Fruit fly (Drosophila melanogaster): ENCODE measurements around the gene Pdss2.

The Pdss2 gene

DNA sequence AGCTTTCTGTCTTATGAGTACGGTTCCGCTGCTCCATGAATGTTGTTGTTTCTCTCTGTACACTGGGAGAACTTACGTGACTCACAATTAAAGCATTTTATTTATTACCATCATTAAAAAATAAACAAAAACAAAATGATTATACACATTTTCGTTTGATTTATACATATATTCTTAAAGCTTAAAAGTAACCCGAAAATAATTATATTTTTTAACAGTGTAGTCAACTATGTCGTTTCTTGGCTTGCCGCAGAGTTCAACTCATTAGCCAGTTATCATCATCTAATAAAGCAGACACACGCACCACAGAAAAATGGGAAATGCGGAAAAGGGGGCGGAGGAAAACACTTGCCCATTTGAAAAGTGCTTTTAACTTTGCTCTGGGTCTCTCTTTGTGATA is 9.7 kb downstream of the Pdss2 start (continued):
- peak; percentile 77 for TF ChIP-seq HLH3B (GFP tag; IDR thresholded peaks at IDR 0.05)
- TF ChIP-seq Usf (GFP tag; optimal IDR thresholded peaks at IDR 0.05) = no peak
- TF ChIP-seq Nf-YA (GFP tag; IDR thresholded peaks at IDR 0.05) = no peak
- no peak for TF ChIP-seq CG16813 (GFP tag; IDR thresholded peaks at IDR 0.05; ENCODE audit: partially characterized antibody)
- TF ChIP-seq B-H2 (GFP tag; optimal IDR thresholded peaks at IDR 0.05) = no peak
- peak; percentile 72 for TF ChIP-seq Awh (GFP tag; IDR thresholded peaks at IDR 0.05)
- TF ChIP-seq ato (GFP tag; IDR thresholded peaks at IDR 0.05; ENCODE audit: partially characterized antibody) = no peak
- TF ChIP-seq sr (GFP tag; IDR thresholded peaks at IDR 0.05) = no peak
- TF ChIP-seq CG12391 (tag; optimal IDR thresholded peaks at IDR 0.05) = peak; percentile 89
- peak; percentile 56 for TF ChIP-seq mam (GFP tag; optimal IDR thresholded peaks at IDR 0.05)
- no peak; the same call in 2 of the 3 replicates for TF ChIP-seq H15 (GFP tag; IDR thresholded peaks at IDR 0.05)
- TF ChIP-seq CG11398 (GFP tag; optimal IDR thresholded peaks at IDR 0.05) = peak; percentile 51
- TF ChIP-seq ftz-f1 (GFP tag; optimal IDR thresholded peaks at IDR 0.05) = no peak
- no peak for TF ChIP-seq Lpt (GFP tag; optimal IDR thresholded peaks at IDR 0.05)
- peak; percentile 74 for TF ChIP-seq CG12942 (GFP tag; optimal IDR thresholded peaks at IDR 0.05)
- no peak for TF ChIP-seq CG11085 (GFP tag; IDR thresholded peaks at IDR 0.05)
- peak; percentile 88 for TF ChIP-seq CG8924 (tag; optimal IDR thresholded peaks at IDR 0.05)
- TF ChIP-seq CG4360 (GFP tag; IDR thresholded peaks at IDR 0.05) = peak; percentile 38; the same call in 1 of the 2 replicates
- TF ChIP-seq CG14710 (tag; optimal IDR thresholded peaks at IDR 0.05) = peak; percentile 81
- peak; percentile 85 for TF ChIP-seq row (GFP tag; IDR thresholded peaks at IDR 0.05)
- peak; percentile 68 for TF ChIP-seq Aef1 (GFP tag; IDR thresholded peaks at IDR 0.05)
- TF ChIP-seq bcd (GFP tag; optimal IDR thresholded peaks at IDR 0.05) = peak; percentile 75
- 0 out of 2 replicates have a peak, but pooled peaks have one; percentile 5 for TF ChIP-seq crol (GFP tag; IDR thresholded peaks at IDR 0.05)
- peak; percentile 57 for TF ChIP-seq CG6254 (GFP tag; optimal IDR thresholded peaks at IDR 0.05)
- TF ChIP-seq schlank (tag; optimal IDR thresholded peaks at IDR 0.05) = peak; percentile 48
- TF ChIP-seq Sox100B (GFP tag; optimal IDR thresholded peaks at IDR 0.05) = peak; percentile 70
- TF ChIP-seq Ravus (GFP tag; IDR thresholded peaks at IDR 0.05) = peak; percentile 18; the same call in 1 of the 2 replicates
- peak; percentile 40 for TF ChIP-seq kah (GFP tag; optimal IDR thresholded peaks at IDR 0.05)
- peak; percentile 13 for TF ChIP-seq CG3995 (GFP tag; optimal IDR thresholded peaks at IDR 0.05)
- peak; percentile 23 for TF ChIP-seq CTCF (GFP tag; optimal IDR thresholded peaks at IDR 0.05)
- peak; percentile 42 for TF ChIP-seq Ets97D (GFP tag; optimal IDR thresholded peaks at IDR 0.05)
- TF ChIP-seq gsb-n (tag; optimal IDR thresholded peaks at IDR 0.05) = peak; percentile 82
- TF ChIP-seq hkb (optimal IDR thresholded peaks at IDR 0.05) = no peak
- TF ChIP-seq hkb (GFP tag; IDR thresholded peaks at IDR 0.05) = peak; percentile 86
- TF ChIP-seq ro (GFP tag; IDR thresholded peaks at IDR 0.05) = no peak
- TF ChIP-seq CG2120 (GFP tag; optimal IDR thresholded peaks at IDR 0.05) = peak; percentile 87
- peak; percentile 45 for TF ChIP-seq CG9609 (GFP tag; optimal IDR thresholded peaks at IDR 0.05)
- TF ChIP-seq Hmx (GFP tag; optimal IDR thresholded peaks at IDR 0.05) = peak; percentile 47
- TF ChIP-seq lbe (GFP tag; optimal IDR thresholded peaks at IDR 0.05) = no peak
- TF ChIP-seq CG34422 (GFP tag; IDR thresholded peaks at IDR 0.05) = peak; percentile 40; the same call in 2 of the 3 replicates
- TF ChIP-seq CG10366 (GFP tag; IDR thresholded peaks at IDR 0.05) = peak; percentile 67
- peak; percentile 74; the same call in 1 of the 2 replicates for TF ChIP-seq seq (GFP tag; IDR thresholded peaks at IDR 0.05)
- TF ChIP-seq tup (GFP tag; optimal IDR thresholded peaks at IDR 0.05) = no peak
- TF ChIP-seq NC2α (GFP tag; optimal IDR thresholded peaks at IDR 0.05) = no peak
- TF ChIP-seq CG17359 (tag; optimal IDR thresholded peaks at IDR 0.05) = peak; percentile 83
- no peak for TF ChIP-seq cad (GFP tag; optimal IDR thresholded peaks at IDR 0.05)
- TF ChIP-seq caup (GFP tag; optimal IDR thresholded peaks at IDR 0.05; ENCODE audit: severe bottlenecking) = peak; percentile 74
- peak; percentile 59 for TF ChIP-seq Asciz (GFP tag; optimal IDR thresholded peaks at IDR 0.05)
- TF ChIP-seq CG31441 (GFP tag; IDR thresholded peaks at IDR 0.05) = peak; percentile 88
- TF ChIP-seq Mad (GFP tag; optimal IDR thresholded peaks at IDR 0.05) = peak; percentile 52
- no peak for TF ChIP-seq TFAM (GFP tag; optimal IDR thresholded peaks at IDR 0.05)
- peak; percentile 37 for TF ChIP-seq slp2 (GFP tag; optimal IDR thresholded peaks at IDR 0.05)
- TF ChIP-seq CG15514 (GFP tag; optimal IDR thresholded peaks at IDR 0.05) = peak; percentile 59
